Fruit fly (Drosophila melanogaster): ENCODE measurements around the gene CG13599.

CG13599 gene

DNA sequence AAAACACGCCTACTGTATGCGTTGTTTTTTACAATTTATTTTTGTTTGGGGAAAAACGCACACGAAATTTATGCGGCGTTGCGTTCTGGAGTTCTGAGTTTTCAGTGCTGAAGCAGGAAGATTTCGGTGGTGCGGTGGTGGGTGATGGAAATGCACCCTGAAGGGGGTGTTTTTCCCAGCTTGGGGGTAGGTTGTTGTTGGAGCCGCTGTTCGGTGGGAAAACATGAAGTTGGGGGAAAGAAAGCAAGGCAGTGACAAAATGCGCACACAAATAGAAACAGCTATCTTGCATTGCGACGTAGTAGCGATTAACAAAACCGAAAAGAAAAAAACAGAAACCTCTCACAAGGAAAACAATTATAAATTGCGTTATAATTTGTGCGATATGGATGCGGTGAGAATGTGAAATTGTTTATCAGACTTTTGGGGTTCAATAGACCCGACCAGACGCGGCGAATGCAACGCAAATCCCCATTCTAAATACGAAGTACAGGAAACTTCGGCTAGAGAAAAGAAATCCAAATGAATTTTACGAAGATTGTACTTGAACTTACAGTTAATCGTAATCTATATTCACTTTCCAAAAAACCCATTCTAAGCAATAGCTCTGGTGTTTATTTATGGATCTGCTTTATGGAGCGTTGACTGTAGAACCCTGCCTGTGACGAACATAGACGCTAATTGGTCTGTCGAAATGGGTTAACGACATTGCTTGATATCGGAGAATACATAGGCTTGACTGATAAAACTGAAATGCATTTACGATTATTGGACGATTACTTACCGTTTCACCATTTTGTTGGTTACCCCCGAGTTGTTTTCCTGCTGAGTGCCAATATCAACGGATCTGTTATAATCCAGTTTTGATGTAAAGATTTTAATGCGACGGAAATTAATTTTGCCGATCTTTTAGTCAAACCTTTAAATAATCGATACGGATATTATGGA lies 42.9 kb upstream of the CG13599 start (continued):
- no peak for TF ChIP-seq NFAT (GFP tag; IDR thresholded peaks at IDR 0.05)
- TF ChIP-seq CG6254 (GFP tag; optimal IDR thresholded peaks at IDR 0.05): no peak
- no peak for TF ChIP-seq lov (optimal IDR thresholded peaks at IDR 0.05)
- no peak for TF ChIP-seq lov (GFP tag; IDR thresholded peaks at IDR 0.05)
- no peak for TF ChIP-seq CG10274 (GFP tag; optimal IDR thresholded peaks at IDR 0.05)
- TF ChIP-seq fd102C (GFP tag; optimal IDR thresholded peaks at IDR 0.05): no peak
- TF ChIP-seq esg (GFP tag; conservative IDR thresholded peaks at IDR 0.05): no peak
- no peak for TF ChIP-seq Ets97D (GFP tag; optimal IDR thresholded peaks at IDR 0.05)
- no peak for TF ChIP-seq wor (GFP tag; IDR thresholded peaks at IDR 0.05)
- no peak; the same call in 1 of the 2 replicates for TF ChIP-seq CG10366 (GFP tag; IDR thresholded peaks at IDR 0.05)
- no peak for TF ChIP-seq usp (GFP tag; optimal IDR thresholded peaks at IDR 0.05)
- TF ChIP-seq CG2678 (tag; optimal IDR thresholded peaks at IDR 0.05): peak; percentile 23
- no peak for TF ChIP-seq kni (GFP tag; optimal IDR thresholded peaks at IDR 0.05)
- TF ChIP-seq CG31441 (GFP tag; IDR thresholded peaks at IDR 0.05): 0 out of 2 replicates have a peak, but pooled peaks have one; percentile 13
- TF ChIP-seq pzg (GFP tag; optimal IDR thresholded peaks at IDR 0.05): no peak
- TF ChIP-seq CG10654 (GFP tag; optimal IDR thresholded peaks at IDR 0.05): no peak
- TF ChIP-seq Doc3 (GFP tag; IDR thresholded peaks at IDR 0.05; ENCODE audit: partially characterized antibody): no peak
- no peak for TF ChIP-seq Asciz (GFP tag; optimal IDR thresholded peaks at IDR 0.05)
- no peak for TF ChIP-seq Spps (tag; optimal IDR thresholded peaks at IDR 0.05)
- 0 out of 2 replicates have a peak, but pooled peaks have one; percentile 30 for TF ChIP-seq aop (GFP tag; IDR thresholded peaks at IDR 0.05)
- TF ChIP-seq MTF-1 (GFP tag; optimal IDR thresholded peaks at IDR 0.05; ENCODE audit: borderline replicate concordance): no peak
- TF ChIP-seq sens-2 (GFP tag; IDR thresholded peaks at IDR 0.05): no peak
- no peak for TF ChIP-seq sr (GFP tag; IDR thresholded peaks at IDR 0.05)
- no peak for TF ChIP-seq CG13287 (GFP tag; IDR thresholded peaks at IDR 0.05; ENCODE audit: partially characterized antibody)
- TF ChIP-seq CHES-1-like (GFP tag; optimal IDR thresholded peaks at IDR 0.05): no peak
- no peak for TF ChIP-seq CG12299 (tag; optimal IDR thresholded peaks at IDR 0.05)
- TF ChIP-seq nmo (GFP tag; optimal IDR thresholded peaks at IDR 0.05): peak; percentile 24
- no peak for TF ChIP-seq CG11093 (GFP tag; IDR thresholded peaks at IDR 0.05)
- TF ChIP-seq E2f1 (GFP tag; IDR thresholded peaks at IDR 0.05): no peak
- no peak for TF ChIP-seq gcm2 (GFP tag; optimal IDR thresholded peaks at IDR 0.05)
- no peak for TF ChIP-seq HLHmδ (GFP tag; optimal IDR thresholded peaks at IDR 0.05)
- no peak for TF ChIP-seq sim (GFP tag; IDR thresholded peaks at IDR 0.05)
- TF ChIP-seq nerfin-1 (tag; optimal IDR thresholded peaks at IDR 0.05): peak; percentile 58
- TF ChIP-seq sc (optimal IDR thresholded peaks at IDR 0.05): no peak
- TF ChIP-seq sc (GFP tag; optimal IDR thresholded peaks at IDR 0.05): no peak
- no peak for TF ChIP-seq CG7786 (GFP tag; optimal IDR thresholded peaks at IDR 0.05)
- no peak for TF ChIP-seq Usf (GFP tag; optimal IDR thresholded peaks at IDR 0.05)
- no peak for TF ChIP-seq D19A (tag; optimal IDR thresholded peaks at IDR 0.05)
- TF ChIP-seq ranshi (GFP tag; IDR thresholded peaks at IDR 0.05): peak; percentile 55
- peak; percentile 32 for TF ChIP-seq unpg (GFP tag; optimal IDR thresholded peaks at IDR 0.05)
- no peak for TF ChIP-seq CG11695 (GFP tag; IDR thresholded peaks at IDR 0.05)
- no peak for TF ChIP-seq danr (GFP tag; IDR thresholded peaks at IDR 0.05)
- no peak for TF ChIP-seq disco-r (GFP tag; optimal IDR thresholded peaks at IDR 0.05)
- no peak for TF ChIP-seq Mes4 (GFP tag; optimal IDR thresholded peaks at IDR 0.05)
- no peak for TF ChIP-seq ash1 (GFP tag; optimal IDR thresholded peaks at IDR 0.05)
- no peak for TF ChIP-seq CG1024 (GFP tag; IDR thresholded peaks at IDR 0.05)
- TF ChIP-seq h (optimal IDR thresholded peaks at IDR 0.05): no peak
- no peak for TF ChIP-seq insv (GFP tag; optimal IDR thresholded peaks at IDR 0.05)
- TF ChIP-seq ewg (GFP tag; optimal IDR thresholded peaks at IDR 0.05): no peak
- TF ChIP-seq PHDP (tag; optimal IDR thresholded peaks at IDR 0.05): peak; percentile 21
